Fruit fly (Drosophila melanogaster): Measurements from ENCODE around the gene Sgs1.

Sgs1 gene

dm6 chr2L:4888541-4888940 lies 48.7 kb upstream of the Sgs1 start (continued):
- TF ChIP-seq Eip78C (GFP tag), result peak; percentile 75
- peak; percentile 13 for TF ChIP-seq Hr39 (GFP tag; optimal IDR thresholded peaks at IDR 0.05)
- TF ChIP-seq ss (GFP tag; optimal IDR thresholded peaks at IDR 0.05), result no peak
- TF ChIP-seq CG32006 (GFP tag; optimal IDR thresholded peaks at IDR 0.05), result peak; percentile 16
- TF ChIP-seq CG6854 (GFP tag; optimal IDR thresholded peaks at IDR 0.05), result no peak
- TF ChIP-seq Met (GFP tag; optimal IDR thresholded peaks at IDR 0.05), result peak; percentile 24
- no peak for TF ChIP-seq fkh (GFP tag; optimal IDR thresholded peaks at IDR 0.05)
- TF ChIP-seq fd59A (GFP tag; optimal IDR thresholded peaks at IDR 0.05), result peak; percentile 12
- TF ChIP-seq Eip93F (GFP tag; optimal IDR thresholded peaks at IDR 0.05), result no peak

dm6 chr2L:4889451-4890045 lies 47.7 kb upstream of the Sgs1 start, which contains the start of gene CG15625:
CG15625 (plus strand) TSS chr2L:4889995.
- TF ChIP-seq Sox15 (GFP tag; optimal IDR thresholded peaks at IDR 0.05) (no peak), lz (GFP tag; optimal IDR thresholded peaks at IDR 0.05) (no peak), CG6854 (GFP tag; optimal IDR thresholded peaks at IDR 0.05) (no peak), CG11762 (GFP tag; optimal IDR thresholded peaks at IDR 0.05; ENCODE audit: insufficient read depth) (no peak), CG3919 (GFP tag; optimal IDR thresholded peaks at IDR 0.05) (no peak), Lpt (GFP tag; optimal IDR thresholded peaks at IDR 0.05) (no peak), Eip75B (GFP tag; optimal IDR thresholded peaks at IDR 0.05) (no peak), CG9139 (GFP tag; optimal IDR thresholded peaks at IDR 0.05) (no peak), CG6808 (GFP tag; optimal IDR thresholded peaks at IDR 0.05) (no peak), svp (GFP tag) (no peak), Smox (GFP tag; optimal IDR thresholded peaks at IDR 0.05) (no peak), net (GFP tag; optimal IDR thresholded peaks at IDR 0.05) (no peak), Eip93F (GFP tag; optimal IDR thresholded peaks at IDR 0.05) (no peak), CG16779 (tag; optimal IDR thresholded peaks at IDR 0.05) (no peak), Hr39 (GFP tag; optimal IDR thresholded peaks at IDR 0.05) (no peak)

- TF ChIP-seq CG3919 (GFP tag; optimal IDR thresholded peaks at IDR 0.05) (peak; percentile 68), Smox (GFP tag; optimal IDR thresholded peaks at IDR 0.05) (no peak), CG32006 (GFP tag; optimal IDR thresholded peaks at IDR 0.05) (no peak), CG11294 (GFP tag; IDR thresholded peaks at IDR 0.05) (no peak), CG9139 (GFP tag; optimal IDR thresholded peaks at IDR 0.05) (peak; percentile 47), CG6808 (GFP tag; optimal IDR thresholded peaks at IDR 0.05) (no peak), CG4318 (GFP tag; optimal IDR thresholded peaks at IDR 0.05) (no peak), CG11902 (GFP tag; optimal IDR thresholded peaks at IDR 0.05) (no peak), svp (GFP tag) (peak; percentile 84), OdsH (GFP tag; optimal IDR thresholded peaks at IDR 0.05) (no peak), ss (GFP tag; optimal IDR thresholded peaks at IDR 0.05) (peak; percentile 14 to 24), CG34406 (GFP tag; optimal IDR thresholded peaks at IDR 0.05) (no peak), lz (GFP tag; optimal IDR thresholded peaks at IDR 0.05) (no peak), Met (GFP tag; optimal IDR thresholded peaks at IDR 0.05) (peak; percentile 15), CG3032 (tag; optimal IDR thresholded peaks at IDR 0.05) (no peak), CG15336 (GFP tag; IDR thresholded peaks at IDR 0.05) (peak; percentile 46; the same call in 1 of the 2 replicates), Ets21C (GFP tag; optimal IDR thresholded peaks at IDR 0.05) (no peak), esn (GFP tag; optimal IDR thresholded peaks at IDR 0.05) (peak; percentile 2), CG10631 (GFP tag; optimal IDR thresholded peaks at IDR 0.05) (no peak), net (GFP tag; optimal IDR thresholded peaks at IDR 0.05) (peak; percentile 41), CG6163 (GFP tag; IDR thresholded peaks at IDR 0.05) (peak; percentile 67), Sox15 (GFP tag; optimal IDR thresholded peaks at IDR 0.05) (no peak), CG6854 (GFP tag; optimal IDR thresholded peaks at IDR 0.05) (peak; percentile 51), CG7368 (GFP tag; optimal IDR thresholded peaks at IDR 0.05) (peak; percentile 25), achi (GFP tag; optimal IDR thresholded peaks at IDR 0.05) (no peak), Eip75B (GFP tag; optimal IDR thresholded peaks at IDR 0.05) (peak; percentile 46), Lpt (GFP tag; optimal IDR thresholded peaks at IDR 0.05) (no peak), eg (GFP tag; IDR thresholded peaks at IDR 0.05) (peak; percentile 38; the same call in 2 of the 3 replicates), Gug (GFP tag; IDR thresholded peaks at IDR 0.05) (no peak), Eip93F (GFP tag; optimal IDR thresholded peaks at IDR 0.05) (no peak), Sox14 (GFP tag; optimal IDR thresholded peaks at IDR 0.05) (no peak), CG16779 (tag; optimal IDR thresholded peaks at IDR 0.05) (peak; percentile 1), Ets96B (tag; optimal IDR thresholded peaks at IDR 0.05) (peak; percentile 11), fd59A (GFP tag; optimal IDR thresholded peaks at IDR 0.05) (no peak), Sox102F (GFP tag; optimal IDR thresholded peaks at IDR 0.05) (no peak), CG11762 (GFP tag; optimal IDR thresholded peaks at IDR 0.05; ENCODE audit: insufficient read depth) (no peak), CG31627 (GFP tag; optimal IDR thresholded peaks at IDR 0.05) (no peak), dsx (GFP tag; optimal IDR thresholded peaks at IDR 0.05; ENCODE audit: poor library complexity, severe bottlenecking) (peak; percentile 67), CG6792 (GFP tag; optimal IDR thresholded peaks at IDR 0.05) (no peak), CG10669 (GFP tag; optimal IDR thresholded peaks at IDR 0.05) (no peak)
These were observed 45.2 kb upstream of the Sgs1 start, which contains the start of gene CG3036 for dm6 chr2L:4891914-4892469. CG3036 (plus strand) TSS chr2L:4892112.
